Worm (Caenorhabditis elegans) whole organism, young adult: ENCODE results near the gene cdc-37.
A peak's percentile ranks its signal among the peaks of the same experiment; 100 is the strongest.

Source experiments
- B0035.1 ChIP-seq: sonication (generic microtip); optimal IDR thresholded peaks from 2 replicates; lab custom pipeline; 2016; ENCODE audit warnings: missing genetic modification characterization, mild to moderate bottlenecking, missing compliant biosample characterization, missing genotype, missing genetic modification reagents
- B0336.3 ChIP-seq: fragments of 200-800 bp; sonication (Bioruptor generic); IDR thresholded peaks from 2 replicates; pipeline ENCODE4 v1.3.6; 2022; ENCODE audit warnings: missing genetic modification characterization, missing compliant biosample characterization
- C06A6.2 ChIP-seq: fragments of 200-800 bp; sonication (Bioruptor generic); conservative IDR thresholded peaks from 2 replicates; pipeline ENCODE4 v1.3.6; 2022; ENCODE audit warnings: missing genetic modification characterization, missing compliant biosample characterization
- F10E7.11 ChIP-seq: sonication (generic microtip); optimal IDR thresholded peaks from 2 replicates; lab custom pipeline; 2017; ENCODE audit warnings: mild to moderate bottlenecking, missing genetic modification characterization, moderate library complexity, missing compliant biosample characterization
- Y53G8AR.9 ChIP-seq: fragments of 200-800 bp; sonication (Bioruptor generic); conservative IDR thresholded peaks from 2 replicates; pipeline ENCODE4 v1.3.6; 2022; ENCODE audit warnings: missing genetic modification reagents, missing genetic modification characterization, missing compliant biosample characterization
- Y95B8A.8 ChIP-seq: fragments of 200-800 bp; sonication (Bioruptor generic); IDR thresholded peaks from 2 replicates; pipeline ENCODE4 v1.3.6; 2022; ENCODE audit warnings: missing genetic modification reagents, missing genetic modification characterization, missing compliant biosample characterization
- aptf-2 ChIP-seq: fragments of 200-800 bp; sonication (Bioruptor generic); conservative IDR thresholded peaks from 2 replicates; pipeline ENCODE4 v1.3.6; 2022; ENCODE audit warnings: missing genetic modification reagents, missing genetic modification characterization, missing compliant biosample characterization
- atf-7 ChIP-seq: sonication (generic microtip); optimal IDR thresholded peaks from 2 replicates; lab custom pipeline; 2017; ENCODE audit warnings: mild to moderate bottlenecking, missing genetic modification characterization, missing compliant biosample characterization
- attf-3 ChIP-seq: fragments of 200-800 bp; sonication (Bioruptor generic); conservative IDR thresholded peaks from 2 replicates; pipeline ENCODE4 v1.3.6; 2022; ENCODE audit warnings: missing genetic modification reagents, missing genetic modification characterization, missing compliant biosample characterization
- bed-1 ChIP-seq: fragments of 200-800 bp; sonication (Bioruptor generic); IDR thresholded peaks from 2 replicates; pipeline ENCODE4 v1.3.6; 2022; ENCODE audit warnings: missing genetic modification reagents, missing genetic modification characterization, missing compliant biosample characterization
- ccch-3 ChIP-seq: fragments of 200-800 bp; sonication (Bioruptor generic); optimal IDR thresholded peaks from 2 replicates; lab custom pipeline; 2018; ENCODE audit warnings: mild to moderate bottlenecking, missing genetic modification characterization, missing compliant biosample characterization
- cebp-1 ChIP-seq, 2 experiments: fragments of 200-800 bp in 1 of 2; sonication (Bioruptor generic) in 1 of 2; sonication (generic microtip) in 1 of 2; IDR thresholded peaks in 1 of 2; optimal IDR thresholded peaks in 1 of 2; 2 replicates each; pipeline versions ENCODE4 v1.3.6 to Lab custom; 2017 to 2022; ENCODE audit warnings: missing compliant biosample characterization in 2 of 2, missing genetic modification characterization in 2 of 2, mild to moderate bottlenecking in 1 of 2, missing genetic modification reagents in 1 of 2, moderate library complexity in 1 of 2
- ceh-100 ChIP-seq: fragments of 200-800 bp; sonication (Bioruptor generic); IDR thresholded peaks from 2 replicates; pipeline ENCODE4 v1.3.6; 2022; ENCODE audit warnings: missing genetic modification reagents, missing genetic modification characterization, missing compliant biosample characterization
- ceh-40 ChIP-seq: fragments of 200-800 bp; sonication (Bioruptor generic); IDR thresholded peaks from 2 replicates; pipeline ENCODE4 v1.3.6; 2022; ENCODE audit warnings: missing genetic modification characterization, missing compliant biosample characterization
- ceh-91 ChIP-seq: fragments of 200-800 bp; sonication (Bioruptor generic); IDR thresholded peaks from 2 replicates; pipeline ENCODE4 v1.3.6; 2022; ENCODE audit warnings: missing genetic modification reagents, missing genetic modification characterization, missing compliant biosample characterization
- chd-7 ChIP-seq: sonication (generic microtip); optimal IDR thresholded peaks from 2 replicates; lab custom pipeline; 2016; ENCODE audit warnings: mild to moderate bottlenecking, missing genetic modification characterization, moderate library complexity, missing compliant biosample characterization
- dox-1 ChIP-seq: fragments of 200-800 bp; sonication (Bioruptor generic); IDR thresholded peaks from 2 replicates; pipeline ENCODE4 v1.3.6; 2022; ENCODE audit warnings: missing genetic modification reagents, missing genetic modification characterization, missing compliant biosample characterization
- dpff-1 ChIP-seq: sonication (generic microtip); optimal IDR thresholded peaks from 2 replicates; lab custom pipeline; 2017; ENCODE audit warnings: mild to moderate bottlenecking, missing genetic modification characterization, missing compliant biosample characterization
- efl-1 ChIP-seq: fragments of 150-350 bp; optimal IDR thresholded peaks from 2 replicates; lab custom pipeline; 2014; ENCODE audit warnings: missing biosample characterization, missing genetic modification reagents, missing genetic modification characterization
- egl-44 ChIP-seq: fragments of 200-800 bp; sonication (Bioruptor generic); IDR thresholded peaks from 2 replicates; pipeline ENCODE4 v1.3.6; 2022; ENCODE audit warnings: missing genetic modification reagents, missing genetic modification characterization, missing compliant biosample characterization
- egrh-3 ChIP-seq: fragments of 200-800 bp; sonication (Bioruptor generic); IDR thresholded peaks from 2 replicates; pipeline ENCODE4 v1.3.6; 2022; ENCODE audit warnings: missing genetic modification reagents, missing genetic modification characterization, missing compliant biosample characterization
- ekl-4 ChIP-seq: fragments of 200-800 bp; sonication (Bioruptor generic); IDR thresholded peaks from 2 replicates; pipeline ENCODE4 v1.3.6; 2022; ENCODE audit warnings: missing genetic modification reagents, missing genetic modification characterization, missing compliant biosample characterization
- ets-4 ChIP-seq: fragments of 200-800 bp; sonication (Bioruptor generic); optimal IDR thresholded peaks from 2 replicates; lab custom pipeline; 2018; ENCODE audit warnings: mild to moderate bottlenecking, missing genetic modification characterization, missing compliant biosample characterization
- gei-17 ChIP-seq: fragments of 200-800 bp; sonication (Bioruptor generic); optimal IDR thresholded peaks from 2 replicates; lab custom pipeline; 2018; ENCODE audit warnings: mild to moderate bottlenecking, missing genetic modification characterization, missing compliant biosample characterization
- him-1 ChIP-seq: sonication (generic microtip); optimal IDR thresholded peaks from 2 replicates; lab custom pipeline; 2016; ENCODE audit warnings: missing genotype, missing genetic modification reagents, missing genetic modification characterization, missing compliant biosample characterization
- hmg-20 ChIP-seq: fragments of 200-800 bp; sonication (Bioruptor generic); IDR thresholded peaks from 2 replicates; pipeline ENCODE4 v1.3.6; 2022; ENCODE audit warnings: missing genetic modification reagents, missing genetic modification characterization, missing compliant biosample characterization
- hrde-1 ChIP-seq: sonication (generic microtip); optimal IDR thresholded peaks from 2 replicates; lab custom pipeline; 2016; ENCODE audit warnings: missing genetic modification characterization, mild to moderate bottlenecking, missing compliant biosample characterization, moderate library complexity, missing genotype, missing genetic modification reagents, borderline replicate concordance
- hsf-1 ChIP-seq: fragments of 200-800 bp; sonication (Bioruptor generic); IDR thresholded peaks from 2 replicates; pipeline ENCODE4 v1.3.6; 2022; ENCODE audit warnings: missing genetic modification reagents, missing genetic modification characterization, missing compliant biosample characterization
- let-526 ChIP-seq: fragments of 200-800 bp; sonication (Bioruptor generic); IDR thresholded peaks from 2 replicates; pipeline ENCODE4 v1.3.6; 2022; ENCODE audit warnings: missing genetic modification reagents, missing genetic modification characterization, missing compliant biosample characterization
- lin-54 ChIP-seq: fragments of 200-800 bp; sonication (Bioruptor generic); optimal IDR thresholded peaks from 2 replicates; lab custom pipeline; 2018; ENCODE audit warnings: mild to moderate bottlenecking, missing genetic modification characterization, missing compliant biosample characterization
- madf-3 ChIP-seq: fragments of 200-800 bp; sonication (Bioruptor generic); IDR thresholded peaks from 2 replicates; pipeline ENCODE4 v1.3.6; 2022; ENCODE audit warnings: missing genetic modification reagents, missing genetic modification characterization, missing compliant biosample characterization
- madf-6 ChIP-seq: fragments of 200-800 bp; sonication (Bioruptor generic); IDR thresholded peaks from 2 replicates; pipeline ENCODE4 v1.3.6; 2022; ENCODE audit warnings: missing genetic modification reagents, missing genetic modification characterization, missing compliant biosample characterization
- mcd-1 ChIP-seq: fragments of 200-800 bp; sonication (Bioruptor generic); IDR thresholded peaks from 2 replicates; pipeline ENCODE4 v1.3.6; 2022; ENCODE audit warnings: missing genetic modification reagents, missing genetic modification characterization, missing compliant biosample characterization
- mes-4 ChIP-seq: sonication (generic microtip); optimal IDR thresholded peaks from 2 replicates; lab custom pipeline; 2016; ENCODE audit warnings: missing genotype, missing genetic modification characterization, missing compliant biosample characterization
- nhr-179 ChIP-seq: sonication (generic microtip); optimal IDR thresholded peaks from 2 replicates; lab custom pipeline; 2016; ENCODE audit warnings: mild to moderate bottlenecking, missing genetic modification characterization, missing compliant biosample characterization
- nhr-90 ChIP-seq: sonication (generic microtip); optimal IDR thresholded peaks from 2 replicates; lab custom pipeline; 2016; ENCODE audit warnings: missing genotype, mild to moderate bottlenecking, missing genetic modification characterization, missing compliant biosample characterization
- pha-4 ChIP-seq: fragments of 150-350 bp; sonication (generic microtip); optimal IDR thresholded peaks from 2 replicates; lab custom pipeline; 2014; ENCODE audit warnings: missing biosample characterization, missing genetic modification reagents, missing genetic modification characterization
- rcor-1 ChIP-seq: fragments of 200-800 bp; sonication (Bioruptor generic); IDR thresholded peaks from 2 replicates; pipeline ENCODE4 v1.3.6; 2022; ENCODE audit warnings: missing genetic modification reagents, missing genetic modification characterization, missing compliant biosample characterization
- rec-8 ChIP-seq, 2 experiments: sonication (generic microtip); optimal IDR thresholded peaks; 2 replicates each; lab custom pipeline; 2016; ENCODE audit warnings: mild to moderate bottlenecking in 2 of 2, missing genetic modification characterization in 2 of 2, missing genetic modification reagents in 2 of 2, missing genotype in 2 of 2, missing biosample characterization in 1 of 2, missing compliant biosample characterization in 1 of 2, moderate library complexity in 1 of 2
- repo-1 ChIP-seq: sonication (generic microtip); optimal IDR thresholded peaks from 2 replicates; lab custom pipeline; 2017; ENCODE audit warnings: mild to moderate bottlenecking, missing genetic modification characterization, missing compliant biosample characterization
- sdz-38 ChIP-seq: sonication (generic microtip); optimal IDR thresholded peaks from 2 replicates; lab custom pipeline; 2016; ENCODE audit warnings: missing genotype, missing genetic modification characterization, missing compliant biosample characterization
- snpc-1.1 ChIP-seq: sonication (generic microtip); optimal IDR thresholded peaks from 2 replicates; lab custom pipeline; 2017; ENCODE audit warnings: missing genetic modification characterization, mild to moderate bottlenecking, missing compliant biosample characterization, antibody characterized with exemption, moderate library complexity, missing genotype, missing genetic modification reagents; ENCODE audit not compliant: insufficient read depth
- snpc-3.4 ChIP-seq: sonication (generic microtip); optimal IDR thresholded peaks from 2 replicates; lab custom pipeline; 2017; ENCODE audit warnings: missing genetic modification characterization, mild to moderate bottlenecking, missing compliant biosample characterization, antibody characterized with exemption, moderate library complexity, missing genotype, missing genetic modification reagents
- sptf-2 ChIP-seq: fragments of 200-800 bp; sonication (Bioruptor generic); optimal IDR thresholded peaks from 2 replicates; lab custom pipeline; 2018; ENCODE audit warnings: mild to moderate bottlenecking, missing genetic modification characterization, missing compliant biosample characterization
- unc-130 ChIP-seq: sonication (generic microtip); optimal IDR thresholded peaks from 2 replicates; lab custom pipeline; 2016; ENCODE audit warnings: missing genetic modification reagents, missing genetic modification characterization, missing compliant biosample characterization
- ztf-25 ChIP-seq: fragments of 200-800 bp; sonication (Bioruptor generic); IDR thresholded peaks from 2 replicates; pipeline ENCODE4 v1.3.6; 2022; ENCODE audit warnings: missing genetic modification reagents, missing genetic modification characterization, missing compliant biosample characterization
- ztf-26 ChIP-seq: sonication (generic microtip); optimal IDR thresholded peaks from 2 replicates; lab custom pipeline; 2017; ENCODE audit warnings: missing genetic modification characterization, missing compliant biosample characterization
- ztf-3 ChIP-seq: fragments of 200-800 bp; sonication (Bioruptor generic); optimal IDR thresholded peaks from 2 replicates; lab custom pipeline; 2018; ENCODE audit warnings: mild to moderate bottlenecking, missing genetic modification characterization, missing compliant biosample characterization

Gene cdc-37

DNA sequence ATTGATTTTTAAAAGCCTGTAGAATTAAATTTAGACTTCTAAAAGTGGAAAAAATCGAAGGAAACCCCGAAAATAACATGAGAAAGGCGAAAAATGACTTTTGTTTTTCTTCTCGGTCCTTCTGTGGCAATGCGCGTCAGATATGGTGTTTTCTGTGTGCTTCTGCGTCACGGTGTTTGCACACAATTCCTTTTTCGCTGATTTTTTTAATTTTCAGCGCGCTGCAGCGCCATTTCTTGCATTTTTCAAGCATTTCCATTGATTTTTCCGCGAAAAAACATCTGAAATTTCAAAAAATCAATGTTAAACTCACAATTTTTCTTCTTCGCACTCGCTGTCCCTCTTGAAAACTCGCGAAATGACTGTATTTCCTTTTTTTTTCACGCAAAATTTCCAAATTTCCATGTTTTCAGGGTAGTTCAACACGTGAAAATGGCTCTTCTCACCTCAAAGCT is at the start of gene cdc-37, which contains the start of gene W08F4.3:
Gene cdc-37, minus strand, starts transcription at position 405 of the 455 bp plus-strand sequence.
Gene W08F4.3, plus strand, starts transcription at position 414 of the 455 bp plus-strand sequence.
- TF ChIP-seq dox-1 (peak; percentile 24; the same call in 1 of the 2 replicates), nhr-90 (tag; lab: Kevin White, UChicago) (no peak), snpc-3.4 (tag; lab: Kevin White, UChicago) (peak; percentile 51), Y95B8A.8 (GFP tag; lab: Robert Waterston, UW) (no peak), sdz-38 (tag; lab: Kevin White, UChicago) (no peak), ets-4 (GFP tag; lab: Kevin White, UChicago) (no peak), hmg-20 (GFP tag; lab: Robert Waterston, UW) (no peak), cebp-1 (GFP tag; IDR thresholded peaks at IDR 0.05; lab: Robert Waterston, UW) (no peak), cebp-1 (tag; optimal IDR thresholded peaks at IDR 0.05; lab: Kevin White, UChicago) (no peak), ceh-91 (GFP tag; lab: Robert Waterston, UW) (peak; percentile 69), madf-6 (GFP tag; lab: Robert Waterston, UW) (peak; percentile 87), attf-3 (GFP tag; lab: Robert Waterston, UW) (no peak), ekl-4 (peak; percentile 27; the same call in 1 of the 2 replicates), ceh-100 (GFP tag; lab: Robert Waterston, UW) (no peak), mes-4 (tag; lab: Kevin White, UChicago) (no peak), pha-4 (tag; lab: Kevin White, UChicago) (no peak), aptf-2 (GFP tag; lab: Robert Waterston, UW) (no peak), ztf-25 (GFP tag; lab: Robert Waterston, UW) (no peak), B0336.3 (GFP tag; lab: Robert Waterston, UW) (no peak), ccch-3 (GFP tag; lab: Kevin White, UChicago) (no peak), rcor-1 (peak; percentile 19; the same call in 1 of the 2 replicates), efl-1 (GFP tag; lab: Kevin White, UChicago) (peak; percentile 90), lin-54 (GFP tag; lab: Kevin White, UChicago) (peak; percentile 52), nhr-179 (tag; lab: Kevin White, UChicago) (no peak), hrde-1 (no peak), ceh-40 (GFP tag; lab: Robert Waterston, UW) (no peak), madf-3 (GFP tag; lab: Robert Waterston, UW) (0 out of 2 replicates have a peak, but pooled peaks have one; percentile 54), ztf-26 (tag; lab: Kevin White, UChicago) (no peak), egl-44 (GFP tag; lab: Robert Waterston, UW) (no peak), rec-8 (tag; optimal IDR thresholded peaks at IDR 0.05; lab: Kevin White, UChicago) (no peak), egrh-3 (GFP tag; lab: Robert Waterston, UW) (no peak), dpff-1 (tag; lab: Kevin White, UChicago) (no peak), let-526 (no peak), snpc-1.1 (tag; lab: Kevin White, UChicago) (peak; percentile 12), ztf-3 (no peak), B0035.1 (tag; lab: Kevin White, UChicago) (no peak), atf-7 (tag; lab: Kevin White, UChicago) (no peak), hsf-1 (GFP tag; lab: Robert Waterston, UW) (no peak), C06A6.2 (GFP tag; lab: Robert Waterston, UW) (no peak), unc-130 (GFP tag; lab: Kevin White, UChicago) (no peak), gei-17 (no peak), sptf-2 (no peak), him-1 (tag; lab: Kevin White, UChicago) (no peak), Y53G8AR.9 (GFP tag; lab: Robert Waterston, UW) (no peak), F10E7.11 (tag; lab: Kevin White, UChicago) (no peak), chd-7 (tag; lab: Kevin White, UChicago) (no peak), bed-1 (GFP tag; lab: Robert Waterston, UW) (no peak), repo-1 (tag; lab: Kevin White, UChicago) (no peak), mcd-1 (GFP tag; lab: Robert Waterston, UW) (peak; percentile 63)
